Fruit fly (Drosophila melanogaster): Measurements from ENCODE around the gene Cyp311a1.

Gene Cyp311a1

dm6 chrX:12003437-12004394 is 27.5 kb downstream of the Cyp311a1 start, which contains the start of gene fw:
TSS of gene fw (minus strand) at chrX:12003914.
- TF ChIP-seq Pif1A (GFP tag; optimal IDR thresholded peaks at IDR 0.05) (peak; percentile 88), D1 (tag; optimal IDR thresholded peaks at IDR 0.05) (no peak), CG15710 (tag; optimal IDR thresholded peaks at IDR 0.05) (peak; percentile 64), Snoo (tag; optimal IDR thresholded peaks at IDR 0.05) (no peak), CG17806 (tag; optimal IDR thresholded peaks at IDR 0.05) (peak; percentile 68), CG9948 (tag; optimal IDR thresholded peaks at IDR 0.05) (peak; percentile 55), CG8301 (tag; optimal IDR thresholded peaks at IDR 0.05) (peak; percentile 82), CG14655 (GFP tag; optimal IDR thresholded peaks at IDR 0.05) (no peak), CG32121 (GFP tag; IDR thresholded peaks at IDR 0.05) (peak; percentile 80), Pif1B (GFP tag; optimal IDR thresholded peaks at IDR 0.05) (peak; percentile 66), rn (GFP tag; IDR thresholded peaks at IDR 0.05) (peak; percentile 61), CG34367 (tag; optimal IDR thresholded peaks at IDR 0.05) (peak; percentile 65), CG4496 (GFP tag; IDR thresholded peaks at IDR 0.05) (peak; percentile 90), CG13204 (GFP tag; optimal IDR thresholded peaks at IDR 0.05) (no peak), CG10348 (GFP tag; IDR thresholded peaks at IDR 0.05) (no peak), fd96Ca (GFP tag; IDR thresholded peaks at IDR 0.05) (peak; percentile 89), EcR (GFP tag; optimal IDR thresholded peaks at IDR 0.05) (peak; percentile 39), CG8159 (tag; optimal IDR thresholded peaks at IDR 0.05) (no peak), Ets98B (GFP tag; IDR thresholded peaks at IDR 0.05) (peak; percentile 81), CG12605 (GFP tag; IDR thresholded peaks at IDR 0.05) (peak; percentile 70), gl (tag; optimal IDR thresholded peaks at IDR 0.05) (peak; percentile 34)

dm6 chrX:12001005-12001404 is 30.3 kb downstream of the Cyp311a1 start:
- TF ChIP-seq EcR (GFP tag; optimal IDR thresholded peaks at IDR 0.05) = no peak
- TF ChIP-seq rn (GFP tag; IDR thresholded peaks at IDR 0.05) = no peak
- TF ChIP-seq CG14655 (GFP tag; optimal IDR thresholded peaks at IDR 0.05) = no peak
- TF ChIP-seq CG4496 (GFP tag; IDR thresholded peaks at IDR 0.05) = no peak
- no peak for TF ChIP-seq CG17806 (tag; optimal IDR thresholded peaks at IDR 0.05)
- no peak for TF ChIP-seq Ets98B (GFP tag; IDR thresholded peaks at IDR 0.05)
- TF ChIP-seq CG9948 (tag; optimal IDR thresholded peaks at IDR 0.05) = no peak
- TF ChIP-seq CG10348 (GFP tag; IDR thresholded peaks at IDR 0.05) = no peak

- peak; percentile 91 for TF ChIP-seq EcR (GFP tag; optimal IDR thresholded peaks at IDR 0.05)
- TF ChIP-seq CG12605 (GFP tag; IDR thresholded peaks at IDR 0.05) = no peak
- peak; percentile 43 for TF ChIP-seq Ets98B (GFP tag; IDR thresholded peaks at IDR 0.05)
- peak; percentile 62 for TF ChIP-seq Pif1A (GFP tag; optimal IDR thresholded peaks at IDR 0.05)
- TF ChIP-seq fd96Ca (GFP tag; IDR thresholded peaks at IDR 0.05) = 0 out of 3 replicates have a peak, but pooled peaks have one; percentile 12
- peak; percentile 46 for TF ChIP-seq CG9948 (tag; optimal IDR thresholded peaks at IDR 0.05)
- peak; percentile 39 for TF ChIP-seq CG8301 (tag; optimal IDR thresholded peaks at IDR 0.05)
- TF ChIP-seq CG4496 (GFP tag; IDR thresholded peaks at IDR 0.05) = 0 out of 3 replicates have a peak, but pooled peaks have one; percentile 35
- no peak for TF ChIP-seq D1 (tag; optimal IDR thresholded peaks at IDR 0.05)
- TF ChIP-seq gl (tag; optimal IDR thresholded peaks at IDR 0.05) = peak; percentile 8
- peak; percentile 51 for TF ChIP-seq CG34367 (tag; optimal IDR thresholded peaks at IDR 0.05)
- TF ChIP-seq Snoo (tag; optimal IDR thresholded peaks at IDR 0.05) = peak; percentile 47
- peak; percentile 52 for TF ChIP-seq CG17806 (tag; optimal IDR thresholded peaks at IDR 0.05)
- TF ChIP-seq CG10348 (GFP tag; IDR thresholded peaks at IDR 0.05) = no peak
- TF ChIP-seq rn (GFP tag; IDR thresholded peaks at IDR 0.05) = no peak
- peak; percentile 57 for TF ChIP-seq Pif1B (GFP tag; optimal IDR thresholded peaks at IDR 0.05)
- TF ChIP-seq CG32121 (GFP tag; IDR thresholded peaks at IDR 0.05) = peak; percentile 43
- peak; percentile 63 for TF ChIP-seq CG8159 (tag; optimal IDR thresholded peaks at IDR 0.05)
- peak; percentile 59 for TF ChIP-seq CG15710 (tag; optimal IDR thresholded peaks at IDR 0.05)
- peak; percentile 36 for TF ChIP-seq CG14655 (GFP tag; optimal IDR thresholded peaks at IDR 0.05)
- TF ChIP-seq CG13204 (GFP tag; optimal IDR thresholded peaks at IDR 0.05) = no peak
Measured at dm6 chrX:11999974-12000618, 31.2 kb downstream of the Cyp311a1 start.

dm6 chrX:11993279-11993678 is 38.0 kb downstream of the Cyp311a1 start:
- no peak for TF ChIP-seq CG12605 (GFP tag; IDR thresholded peaks at IDR 0.05)
- TF ChIP-seq rn (GFP tag; IDR thresholded peaks at IDR 0.05) = no peak
- no peak for TF ChIP-seq gl (tag; optimal IDR thresholded peaks at IDR 0.05)
- TF ChIP-seq CG32121 (GFP tag; IDR thresholded peaks at IDR 0.05) = no peak
- no peak for TF ChIP-seq CG8301 (tag; optimal IDR thresholded peaks at IDR 0.05)
- no peak for TF ChIP-seq CG9948 (tag; optimal IDR thresholded peaks at IDR 0.05)
- no peak for TF ChIP-seq CG4496 (GFP tag; IDR thresholded peaks at IDR 0.05)
- TF ChIP-seq CG13204 (GFP tag; optimal IDR thresholded peaks at IDR 0.05) = no peak
- no peak for TF ChIP-seq CG8159 (tag; optimal IDR thresholded peaks at IDR 0.05)
- TF ChIP-seq Ets98B (GFP tag; IDR thresholded peaks at IDR 0.05) = no peak
- TF ChIP-seq Pif1B (GFP tag; optimal IDR thresholded peaks at IDR 0.05) = no peak
- no peak for TF ChIP-seq CG14655 (GFP tag; optimal IDR thresholded peaks at IDR 0.05)

dm6 chrX:11992668-11993067 is 38.6 kb downstream of the Cyp311a1 start, which contains the start of gene CG18130:
TSS of gene CG18130 (minus strand) at chrX:11992768.
- TF ChIP-seq CG4496 (GFP tag; IDR thresholded peaks at IDR 0.05) (no peak), Pif1B (GFP tag; optimal IDR thresholded peaks at IDR 0.05) (no peak), CG15710 (tag; optimal IDR thresholded peaks at IDR 0.05) (no peak), CG9948 (tag; optimal IDR thresholded peaks at IDR 0.05) (no peak), CG34367 (tag; optimal IDR thresholded peaks at IDR 0.05) (no peak), CG17806 (tag; optimal IDR thresholded peaks at IDR 0.05) (no peak), EcR (GFP tag; optimal IDR thresholded peaks at IDR 0.05) (no peak), Pif1A (GFP tag; optimal IDR thresholded peaks at IDR 0.05) (no peak), CG32121 (GFP tag; IDR thresholded peaks at IDR 0.05) (no peak), CG14655 (GFP tag; optimal IDR thresholded peaks at IDR 0.05) (no peak), CG13204 (GFP tag; optimal IDR thresholded peaks at IDR 0.05) (no peak), CG8159 (tag; optimal IDR thresholded peaks at IDR 0.05) (no peak)
